Fruit fly (Drosophila melanogaster): ENCODE results near the gene CG7582.

DNA sequence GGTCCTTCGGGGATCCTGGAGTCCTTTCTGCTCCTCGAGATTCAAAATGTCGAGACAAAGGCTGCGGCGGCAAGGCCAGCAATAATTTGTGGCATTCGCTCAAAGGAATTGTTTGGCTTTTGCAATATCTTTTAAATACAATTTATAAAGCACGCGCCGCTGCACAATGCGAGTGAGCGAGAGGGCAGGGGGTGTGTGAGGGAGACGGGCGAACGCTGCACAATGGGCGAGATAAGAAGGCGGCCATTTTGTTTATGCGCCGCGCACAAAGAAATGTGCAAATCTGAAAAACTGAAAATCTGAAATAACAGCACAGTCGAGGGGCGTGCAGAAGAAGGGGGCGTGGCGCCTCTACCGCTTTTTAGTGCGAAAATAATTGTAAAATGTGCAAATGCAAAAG lies 26.2 kb upstream of the CG7582 start:
- no peak for TF ChIP-seq CG9705 (GFP tag; optimal IDR thresholded peaks at IDR 0.05)
- no peak for TF ChIP-seq GATAd (GFP tag; optimal IDR thresholded peaks at IDR 0.05)
- no peak for TF ChIP-seq usp (GFP tag; optimal IDR thresholded peaks at IDR 0.05)
- TF ChIP-seq Abd-B (GFP tag; optimal IDR thresholded peaks at IDR 0.05), result no peak
